Worm (Caenorhabditis elegans) whole organism, early embryonic: Measurements from ENCODE around the gene Y26G10.5.

Experiments
- B0310.2 ChIP-seq: sonication (generic microtip); optimal IDR thresholded peaks from 2 replicates; lab custom pipeline; 2016; ENCODE audit warnings: mild to moderate bottlenecking, missing genetic modification characterization, missing compliant biosample characterization
- F13C5.2 ChIP-seq: sonication (generic microtip); optimal IDR thresholded peaks from 2 replicates; lab custom pipeline; 2017; ENCODE audit warnings: mild to moderate bottlenecking, missing genetic modification characterization, inconsistent platforms, missing compliant biosample characterization
- aly-1 ChIP-seq: sonication (generic microtip); optimal IDR thresholded peaks from 2 replicates; lab custom pipeline; 2016; ENCODE audit warnings: missing genetic modification characterization, missing compliant biosample characterization
- ama-1 ChIP-seq: fragments of 150-350 bp; optimal IDR thresholded peaks from 2 replicates; lab custom pipeline; 2014
- ceh-13 ChIP-seq: fragments of 200-800 bp; sonication (Bioruptor generic); optimal IDR thresholded peaks from 2 replicates; lab custom pipeline; 2018; ENCODE audit warnings: mild to moderate bottlenecking, missing genetic modification characterization, missing compliant biosample characterization
- ets-7 ChIP-seq: sonication (generic microtip); optimal IDR thresholded peaks from 2 replicates; lab custom pipeline; 2016; ENCODE audit warnings: missing genotype, missing genetic modification characterization, missing compliant biosample characterization
- flt-1 ChIP-seq: fragments of 200-800 bp; sonication (Bioruptor generic); IDR thresholded peaks from 2 replicates; pipeline ENCODE4 v1.3.6; 2022; ENCODE audit warnings: missing genetic modification characterization, missing compliant biosample characterization
- hmg-4 ChIP-seq: fragments of 200-800 bp; sonication (Bioruptor generic); optimal IDR thresholded peaks from 2 replicates; lab custom pipeline; 2018; ENCODE audit warnings: mild to moderate bottlenecking, missing genetic modification characterization, missing compliant biosample characterization
- pes-1 ChIP-seq: fragments of 200-800 bp; sonication (Bioruptor generic); IDR thresholded peaks from 2 replicates; pipeline ENCODE4 v1.3.6; 2022; ENCODE audit warnings: missing genetic modification reagents, missing genetic modification characterization, missing compliant biosample characterization
- scrt-1 ChIP-seq: fragments of 200-800 bp; sonication (Bioruptor generic); IDR thresholded peaks from 2 replicates; pipeline ENCODE4 v1.3.6; 2022; ENCODE audit warnings: missing genetic modification characterization, missing compliant biosample characterization
- tbx-11 ChIP-seq: fragments of 200-800 bp; sonication (Bioruptor generic); IDR thresholded peaks from 2 replicates; pipeline ENCODE4 v1.3.6; 2022; ENCODE audit warnings: missing genetic modification characterization, missing compliant biosample characterization
- tbx-37 ChIP-seq: fragments of 200-800 bp; sonication (Bioruptor generic); conservative IDR thresholded peaks from 2 replicates; pipeline ENCODE4 v1.3.6; 2022; ENCODE audit warnings: missing genetic modification reagents, missing genetic modification characterization, missing compliant biosample characterization
- tra-4 ChIP-seq: sonication (generic microtip); optimal IDR thresholded peaks from 2 replicates; lab custom pipeline; 2017; ENCODE audit warnings: missing genetic modification characterization, missing compliant biosample characterization

ce11 chrV:17686852-17687251 lies 13.8 kb downstream of the Y26G10.5 start, which contains the start of gene F59A1.18:
- TF ChIP-seq ama-1 (lab: Kevin White, UChicago) (no peak), tbx-11 (GFP tag; lab: Robert Waterston, UW) (no peak), tra-4 (tag; lab: Kevin White, UChicago) (no peak), F13C5.2 (tag; lab: Kevin White, UChicago) (no peak), tbx-37 (GFP tag; lab: Robert Waterston, UW) (no peak), ceh-13 (no peak), hmg-4 (GFP tag; lab: Kevin White, UChicago) (no peak), B0310.2 (tag; lab: Kevin White, UChicago) (no peak), aly-1 (tag; lab: Kevin White, UChicago) (no peak), scrt-1 (no peak), flt-1 (GFP tag; lab: Robert Waterston, UW) (no peak), ets-7 (tag; lab: Kevin White, UChicago) (no peak), pes-1 (GFP tag; lab: Robert Waterston, UW) (no peak)
